Worm (Caenorhabditis elegans): ENCODE measurements around the gene dac-1.

DNA sequence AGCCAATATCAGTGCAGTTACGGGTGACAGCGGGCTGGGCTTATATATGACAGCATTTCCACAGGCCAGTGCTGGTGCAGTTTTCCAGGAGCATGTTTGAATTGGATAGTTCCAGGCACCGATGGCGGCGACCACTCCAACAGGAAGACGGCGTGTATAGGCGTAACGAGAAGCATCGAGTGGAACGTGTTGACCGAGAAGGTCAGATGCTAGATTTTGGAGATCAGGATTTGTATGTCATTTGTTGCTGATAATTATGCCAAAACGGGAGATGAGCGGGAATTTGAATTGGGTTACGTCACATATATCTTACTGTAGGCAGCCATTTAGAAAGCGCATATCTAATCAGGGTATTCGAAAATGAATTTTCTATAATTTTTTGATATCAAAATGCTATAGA lies 40.5 kb upstream of the dac-1 start:
- no peak for TF ChIP-seq dao-5 (tag; optimal IDR thresholded peaks at IDR 0.05)
- no peak for TF ChIP-seq him-1 (tag; optimal IDR thresholded peaks at IDR 0.05)

Data from whole organism, L4/young adult.